Worm (Caenorhabditis elegans) whole organism, late embryonic: ENCODE data around the gene cest-33.

ENCODE experiments used
- F13H6.1 ChIP-seq: sonication (generic microtip); optimal IDR thresholded peaks from 2 replicates; lab custom pipeline; 2016; ENCODE audit warnings: missing genetic modification characterization, missing compliant biosample characterization
- ama-1 ChIP-seq: fragments of 150-350 bp; optimal IDR thresholded peaks from 2 replicates; lab custom pipeline; 2014
- ceh-14 ChIP-seq: sonication (generic microtip); optimal IDR thresholded peaks from 2 replicates; lab custom pipeline; 2016; ENCODE audit warnings: missing genotype, missing genetic modification characterization, missing compliant biosample characterization
- ceh-24 ChIP-seq: sonication (generic microtip); optimal IDR thresholded peaks from 2 replicates; lab custom pipeline; 2016; ENCODE audit warnings: mild to moderate bottlenecking, missing genetic modification characterization, missing compliant biosample characterization
- hlh-15 ChIP-seq: sonication (generic microtip); optimal IDR thresholded peaks from 2 replicates; lab custom pipeline; 2016; ENCODE audit warnings: missing genetic modification characterization, missing compliant biosample characterization
- nhr-11 ChIP-seq: fragments of 150-350 bp; optimal IDR thresholded peaks from 2 replicates; lab custom pipeline; 2014; ENCODE audit warnings: missing biosample characterization, missing genetic modification characterization
- pqm-1 ChIP-seq: sonication (generic microtip); optimal IDR thresholded peaks from 2 replicates; lab custom pipeline; 2016; ENCODE audit warnings: missing genetic modification characterization, missing compliant biosample characterization

DNA sequence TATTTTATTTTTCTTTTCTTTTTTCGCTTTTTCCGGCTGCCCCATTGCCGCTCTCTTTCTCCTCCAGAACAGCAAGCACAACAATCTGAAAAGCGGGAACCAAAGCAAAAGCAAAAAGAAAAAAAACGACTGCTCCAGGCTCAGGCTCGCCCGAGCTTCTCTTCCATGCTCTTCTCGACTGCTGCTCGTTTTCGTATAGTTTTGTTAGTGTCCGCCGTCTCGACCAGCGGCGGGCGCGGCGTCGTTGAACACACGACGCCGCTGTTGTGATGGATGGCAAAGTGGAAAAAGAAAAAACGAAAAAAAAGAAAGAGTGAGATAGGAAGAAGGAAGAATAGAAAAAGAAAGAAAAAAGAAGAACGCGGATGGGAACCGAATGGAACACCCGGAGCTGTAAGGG, 15.4 kb downstream of the cest-33 start:
- TF ChIP-seq hlh-15 (tag; lab: Kevin White, UChicago), result no peak
- no peak for TF ChIP-seq pqm-1 (tag; lab: Kevin White, UChicago)
- no peak for TF ChIP-seq ceh-24 (tag; lab: Kevin White, UChicago)
- no peak for TF ChIP-seq F13H6.1
- TF ChIP-seq ceh-14 (tag; lab: Kevin White, UChicago), result no peak
- no peak for TF ChIP-seq nhr-11 (tag; lab: Kevin White, UChicago)
- TF ChIP-seq ama-1 (lab: Kevin White, UChicago), result no peak
